Fruit fly (Drosophila melanogaster) whole organism, embryonic: ENCODE data around the gene CG33702.
A peak's percentile ranks its signal among the peaks of the same experiment; 100 is the strongest.

Experiments used
- Atf3 ChIP-seq: fragments of 200-800 bp; sonication (Bioruptor generic); optimal IDR thresholded peaks from 3 replicates; lab custom pipeline; 2016; ENCODE audit warnings: missing biosample characterization, missing genetic modification characterization
- Awh ChIP-seq: fragments of 200-800 bp; sonication (Bioruptor generic); IDR thresholded peaks from 2 replicates; pipeline ENCODE4, ENCODE4 v1.3.6; 2022; ENCODE audit warnings: missing biosample characterization, missing genetic modification characterization
- BEAF-32 ChIP-seq: fragments of 200-800 bp; sonication (Bioruptor generic); optimal IDR thresholded peaks from 3 replicates; lab custom pipeline; 2017; ENCODE audit warnings: missing biosample characterization, missing genetic modification characterization, mild to moderate bottlenecking, moderate library complexity, missing genetic modification reagents
- CG14014 ChIP-seq: fragments of 200-800 bp; sonication (Bioruptor generic); IDR thresholded peaks from 2 replicates; pipeline ENCODE4 v1.3.6; 2022; ENCODE audit warnings: missing biosample characterization, missing genetic modification characterization
- CG14441 ChIP-seq: fragments of 200-800 bp; sonication (Bioruptor generic); IDR thresholded peaks from 2 replicates; pipeline ENCODE4 v1.3.6; 2022; ENCODE audit warnings: missing biosample characterization, missing genetic modification characterization
- CG1529 ChIP-seq: fragments of 200-800 bp; sonication (Bioruptor generic); optimal IDR thresholded peaks from 3 replicates; lab custom pipeline; 2018; ENCODE audit warnings: missing biosample characterization, missing genetic modification characterization
- CG18011 ChIP-seq: fragments of 200-800 bp; sonication (Bioruptor generic); optimal IDR thresholded peaks from 2 replicates; lab custom pipeline; 2017; ENCODE audit warnings: missing biosample characterization, missing genetic modification characterization, mild to moderate bottlenecking, moderate library complexity, missing genotype
- CG6272 ChIP-seq: fragments of 200-800 bp; sonication (Bioruptor generic); IDR thresholded peaks from 2 replicates; pipeline ENCODE4 v1.3.6; 2022; ENCODE audit warnings: missing biosample characterization, missing genetic modification characterization
- CG6654 ChIP-seq: fragments of 200-800 bp; sonication (Bioruptor generic); optimal IDR thresholded peaks from 2 replicates; lab custom pipeline; 2017; ENCODE audit warnings: missing biosample characterization, mild to moderate bottlenecking, missing genetic modification characterization
- CG7786 ChIP-seq: fragments of 200-800 bp; sonication (Bioruptor generic); optimal IDR thresholded peaks from 2 replicates; lab custom pipeline; 2016; ENCODE audit warnings: missing biosample characterization, missing genetic modification characterization
- CG9932 ChIP-seq: fragments of 200-800 bp; sonication (Bioruptor generic); IDR thresholded peaks from 2 replicates; pipeline ENCODE4 v1.3.6; 2022; ENCODE audit warnings: missing biosample characterization, missing genetic modification characterization
- Dfd ChIP-seq, 2 experiments: fragments of >200 bp; optimal IDR thresholded peaks; 2 replicates each; lab custom pipeline; 2017; ENCODE audit warnings: missing biosample characterization in 2 of 2, missing genetic modification characterization in 2 of 2
- E2f1 ChIP-seq: fragments of 200-800 bp; sonication (Bioruptor generic); IDR thresholded peaks from 2 replicates; pipeline ENCODE4 v1.3.6; 2022; ENCODE audit warnings: missing biosample characterization, missing genetic modification characterization
- E2f2 ChIP-seq: fragments of 200-800 bp; sonication (Bioruptor generic); IDR thresholded peaks from 2 replicates; pipeline ENCODE4 v1.3.6; 2022; ENCODE audit warnings: missing biosample characterization, missing genetic modification characterization
- Elba2 ChIP-seq: fragments of 200-800 bp; sonication (Bioruptor generic); optimal IDR thresholded peaks from 3 replicates; lab custom pipeline; 2016; ENCODE audit warnings: missing biosample characterization, missing genetic modification characterization
- Gsc ChIP-seq: fragments of 200-800 bp; sonication (Bioruptor generic); IDR thresholded peaks from 2 replicates; pipeline ENCODE4 v1.3.6; 2022; ENCODE audit warnings: missing biosample characterization, missing genetic modification characterization
- HHEX ChIP-seq: fragments of 200-800 bp; sonication (Bioruptor generic); optimal IDR thresholded peaks from 3 replicates; lab custom pipeline; 2017; ENCODE audit warnings: missing biosample characterization, mild to moderate bottlenecking, missing genetic modification characterization, missing genetic modification reagents
- MBD-R2 ChIP-seq: fragments of 200-800 bp; sonication (Bioruptor generic); IDR thresholded peaks from 2 replicates; pipeline ENCODE4 v1.3.6; 2022; ENCODE audit warnings: missing biosample characterization, missing genetic modification characterization
- MESR4 ChIP-seq: fragments of 200-800 bp; sonication (Bioruptor generic); optimal IDR thresholded peaks from 2 replicates; lab custom pipeline; 2018; ENCODE audit warnings: missing biosample characterization, mild to moderate bottlenecking, missing genetic modification characterization, moderate library complexity
- Meics ChIP-seq: fragments of 200-800 bp; sonication (Bioruptor generic); optimal IDR thresholded peaks from 2 replicates; lab custom pipeline; 2017; ENCODE audit warnings: missing biosample characterization, mild to moderate bottlenecking, missing genetic modification characterization
- Mes4 ChIP-seq: fragments of 200-800 bp; sonication (Bioruptor generic); optimal IDR thresholded peaks from 2 replicates; lab custom pipeline; 2016; ENCODE audit warnings: missing biosample characterization, missing genetic modification characterization
- Optix ChIP-seq: fragments of 200-800 bp; sonication (Bioruptor generic); IDR thresholded peaks from 3 replicates; pipeline ENCODE4 v1.3.6; 2022; ENCODE audit warnings: missing biosample characterization, missing genetic modification characterization
- Scr ChIP-seq: fragments of 200-800 bp; sonication (Bioruptor generic); IDR thresholded peaks from 2 replicates; pipeline ENCODE4 v1.3.6; 2022; ENCODE audit warnings: missing biosample characterization, missing genetic modification characterization; ENCODE audit not compliant: partially characterized antibody
- Six4 ChIP-seq: fragments of 200-800 bp; sonication (Bioruptor generic); optimal IDR thresholded peaks from 2 replicates; lab custom pipeline; 2016; ENCODE audit warnings: missing biosample characterization, missing genetic modification characterization
- Sox102F ChIP-seq: fragments of 200-800 bp; sonication (Bioruptor generic); optimal IDR thresholded peaks from 2 replicates; lab custom pipeline; 2018; ENCODE audit warnings: missing biosample characterization, mild to moderate bottlenecking, missing genetic modification characterization, moderate library complexity
- Stat92E ChIP-seq, 3 experiments: fragments of >200 bp in 2 of 3; fragments of 200-800 bp in 1 of 3; sonication (Bioruptor generic) in 1 of 3; optimal IDR thresholded peaks; 2 replicates each; lab custom pipeline; 2017 to 2019; ENCODE audit warnings: missing biosample characterization in 3 of 3, missing genetic modification characterization in 3 of 3, mild to moderate bottlenecking in 1 of 3, moderate library complexity in 1 of 3
- Xbp1 ChIP-seq: fragments of 200-800 bp; sonication (Bioruptor generic); optimal IDR thresholded peaks from 3 replicates; lab custom pipeline; 2016; ENCODE audit warnings: missing biosample characterization, mild to moderate bottlenecking, missing genetic modification characterization
- ap ChIP-seq: fragments of 200-800 bp; sonication (Bioruptor generic); IDR thresholded peaks from 2 replicates; pipeline ENCODE4 v1.3.6; 2022; ENCODE audit warnings: missing biosample characterization, missing genetic modification characterization
- az2 ChIP-seq: fragments of 200-800 bp; sonication (Bioruptor generic); optimal IDR thresholded peaks from 3 replicates; lab custom pipeline; 2016; ENCODE audit warnings: missing biosample characterization, missing genetic modification characterization
- caup ChIP-seq: fragments of 200-800 bp; sonication (Bioruptor generic); optimal IDR thresholded peaks from 3 replicates; lab custom pipeline; 2017; ENCODE audit warnings: missing biosample characterization, mild to moderate bottlenecking, missing genetic modification characterization, moderate library complexity; ENCODE audit not compliant: severe bottlenecking
- chinmo ChIP-seq: fragments of 200-800 bp; sonication (Bioruptor generic); IDR thresholded peaks from 4 replicates; pipeline ENCODE4 v1.3.6; 2022; ENCODE audit warnings: missing biosample characterization, missing genetic modification characterization; ENCODE audit not compliant: partially characterized antibody
- corto ChIP-seq: fragments of 200-800 bp; sonication (Bioruptor generic); optimal IDR thresholded peaks from 2 replicates; lab custom pipeline; 2016; ENCODE audit warnings: missing biosample characterization, mild to moderate bottlenecking, missing genetic modification characterization, moderate library complexity
- emc ChIP-seq: fragments of 200-800 bp; sonication (Bioruptor generic); optimal IDR thresholded peaks from 2 replicates; lab custom pipeline; 2016; ENCODE audit warnings: missing biosample characterization, missing genetic modification characterization
- eyg ChIP-seq: fragments of 200-800 bp; sonication (Bioruptor generic); optimal IDR thresholded peaks from 3 replicates; lab custom pipeline; 2016; ENCODE audit warnings: missing biosample characterization, missing genetic modification characterization
- fd64A ChIP-seq: fragments of 200-800 bp; sonication (Bioruptor generic); optimal IDR thresholded peaks from 3 replicates; lab custom pipeline; 2018; ENCODE audit warnings: missing biosample characterization, mild to moderate bottlenecking, missing genetic modification characterization
- hth ChIP-seq: fragments of >200 bp; optimal IDR thresholded peaks from 2 replicates; lab custom pipeline; 2017; ENCODE audit warnings: inconsistent platforms
- jigr1 ChIP-seq: fragments of 200-800 bp; sonication (Bioruptor generic); IDR thresholded peaks from 3 replicates; pipeline ENCODE4 v1.3.6; 2022; ENCODE audit warnings: missing biosample characterization, missing genetic modification characterization
- klu ChIP-seq: fragments of 200-800 bp; sonication (Bioruptor generic); IDR thresholded peaks from 2 replicates; pipeline ENCODE4 v1.3.6; 2022; ENCODE audit warnings: missing biosample characterization, missing genetic modification characterization
- kni ChIP-seq: fragments of 200-800 bp; sonication (Bioruptor generic); optimal IDR thresholded peaks from 3 replicates; lab custom pipeline; 2017; ENCODE audit warnings: mild to moderate bottlenecking, missing biosample characterization, missing genetic modification reagents, missing genetic modification characterization
- lbe ChIP-seq: fragments of 200-800 bp; sonication (Bioruptor generic); optimal IDR thresholded peaks from 2 replicates; lab custom pipeline; 2016; ENCODE audit warnings: missing biosample characterization, mild to moderate bottlenecking, missing genetic modification characterization
- lola ChIP-seq, 3 experiments: fragments of >200 bp in 2 of 3; fragments of 200-800 bp in 1 of 3; sonication (Bioruptor generic) in 1 of 3; optimal IDR thresholded peaks; 2 replicates each; lab custom pipeline; 2017 to 2019; ENCODE audit warnings: missing biosample characterization in 3 of 3, missing genetic modification characterization in 3 of 3, mild to moderate bottlenecking in 1 of 3, moderate library complexity in 1 of 3
- nerfin-2 ChIP-seq: fragments of 200-800 bp; sonication (Bioruptor generic); IDR thresholded peaks from 2 replicates; pipeline ENCODE4 v1.3.6; 2022; ENCODE audit warnings: missing biosample characterization, missing genetic modification characterization; ENCODE audit not compliant: partially characterized antibody
- odd ChIP-seq: fragments of 200-800 bp; sonication (Bioruptor generic); optimal IDR thresholded peaks from 2 replicates; lab custom pipeline; 2017; ENCODE audit warnings: missing biosample characterization, mild to moderate bottlenecking, missing genetic modification characterization
- org-1 ChIP-seq: fragments of 200-800 bp; sonication (Bioruptor generic); optimal IDR thresholded peaks from 2 replicates; lab custom pipeline; 2017; ENCODE audit warnings: missing biosample characterization, missing genetic modification characterization
- pnt ChIP-seq: fragments of 200-800 bp; sonication (Bioruptor generic); optimal IDR thresholded peaks from 3 replicates; lab custom pipeline; 2016; ENCODE audit warnings: missing biosample characterization, missing genetic modification characterization
- schlank ChIP-seq: fragments of 200-800 bp; sonication (Bioruptor generic); optimal IDR thresholded peaks from 2 replicates; lab custom pipeline; 2018; ENCODE audit warnings: missing biosample characterization, mild to moderate bottlenecking, missing genetic modification characterization
- usp ChIP-seq: fragments of >200 bp; optimal IDR thresholded peaks from 2 replicates; lab custom pipeline; 2017; ENCODE audit warnings: missing biosample characterization, missing genetic modification characterization

CG33702 gene

dm6 chr3L:9512560-9512959 is 649 bp downstream of the CG33702 start, which contains the start of gene CG33703:
Gene CG33703 (minus strand): TSS chr3L:9512660.
- TF ChIP-seq org-1 (GFP tag; lab: Kevin White, UChicago), result no peak
- TF ChIP-seq pnt (GFP tag; lab: Kevin White, UChicago), result no peak
- no peak for TF ChIP-seq CG6654 (GFP tag; lab: Kevin White, UChicago)
- TF ChIP-seq lbe (GFP tag; lab: Kevin White, UChicago), result no peak
- TF ChIP-seq ap (GFP tag; lab: Robert Waterston, UW), result no peak
- no peak for TF ChIP-seq klu (GFP tag; lab: Robert Waterston, UW)
- no peak for TF ChIP-seq usp (GFP tag; lab: Kevin White, UChicago)
- TF ChIP-seq chinmo (GFP tag; lab: Robert Waterston, UW), result no peak

- no peak for TF ChIP-seq eyg (GFP tag; lab: Kevin White, UChicago)
- TF ChIP-seq schlank, result no peak
- no peak for TF ChIP-seq CG14441 (GFP tag; lab: Robert Waterston, UW)
- peak; percentile 24 for TF ChIP-seq Meics (GFP tag; lab: Kevin White, UChicago)
- no peak for TF ChIP-seq jigr1
- TF ChIP-seq HHEX, result peak; percentile 46
- no peak for TF ChIP-seq CG1529 (GFP tag; lab: Kevin White, UChicago)
- TF ChIP-seq Scr (GFP tag; lab: Robert Waterston, UW), result peak; percentile 37; the same call in 1 of the 2 replicates
- no peak for TF ChIP-seq hth (lab: Kevin White, UChicago)
- no peak for TF ChIP-seq CG6272
- no peak; the same call in 1 of the 2 replicates for TF ChIP-seq CG14014 (GFP tag; lab: Robert Waterston, UW)
- no peak for TF ChIP-seq CG18011 (GFP tag; lab: Kevin White, UChicago)
- no peak for TF ChIP-seq Six4
- no peak for TF ChIP-seq kni
- TF ChIP-seq Dfd (GFP tag; optimal IDR thresholded peaks at IDR 0.05; lab: Kevin White, UChicago), result no peak
- TF ChIP-seq Optix, result no peak
- no peak for TF ChIP-seq lola (GFP tag; optimal IDR thresholded peaks at IDR 0.05; lab: Kevin White, UChicago)
- no peak for TF ChIP-seq Xbp1 (GFP tag; lab: Kevin White, UChicago)
- TF ChIP-seq Elba2, result no peak
- peak; percentile 26; the same call in 1 of the 2 replicates for TF ChIP-seq nerfin-2 (GFP tag; lab: Robert Waterston, UW)
- TF ChIP-seq MESR4, result peak; percentile 98
- peak; percentile 26 for TF ChIP-seq BEAF-32 (GFP tag; lab: Kevin White, UChicago)
- no peak for TF ChIP-seq Sox102F (GFP tag; lab: Kevin White, UChicago)
- TF ChIP-seq CG7786 (GFP tag; lab: Kevin White, UChicago), result no peak
- peak; percentile 48 for TF ChIP-seq odd (GFP tag; lab: Kevin White, UChicago)
- TF ChIP-seq Stat92E (GFP tag; optimal IDR thresholded peaks at IDR 0.05; lab: Kevin White, UChicago), result peak in 1 of 3 experiments; percentile 37
- TF ChIP-seq E2f2 (GFP tag; lab: Robert Waterston, UW), result peak; percentile 28; the same call in 1 of the 2 replicates
- TF ChIP-seq Awh, result no peak
- TF ChIP-seq MBD-R2 (GFP tag; lab: Robert Waterston, UW), result no peak
- TF ChIP-seq corto (GFP tag; lab: Kevin White, UChicago), result no peak
- no peak for TF ChIP-seq E2f1 (GFP tag; lab: Robert Waterston, UW)
- TF ChIP-seq CG9932 (GFP tag; lab: Robert Waterston, UW), result peak; percentile 34; the same call in 1 of the 2 replicates
- no peak for TF ChIP-seq emc (GFP tag; lab: Kevin White, UChicago)
- no peak for TF ChIP-seq az2
- no peak for TF ChIP-seq Gsc (GFP tag; lab: Robert Waterston, UW)
- no peak for TF ChIP-seq caup
- no peak for TF ChIP-seq fd64A (GFP tag; lab: Kevin White, UChicago)
- TF ChIP-seq Mes4, result peak; percentile 68
- no peak for TF ChIP-seq Atf3 (GFP tag; lab: Kevin White, UChicago)
Observed at dm6 chr3L:9511287-9512256, 1.6 kb downstream of the CG33702 start, which contains the start of gene RpS9. Gene RpS9 (minus strand): TSS chr3L:9511531.
